Fruit fly (Drosophila melanogaster) whole organism, embryonic: ENCODE measurements around the gene CG14854.

Experiments
- Atf-2 ChIP-seq: fragments of 200-800 bp; sonication (Bioruptor generic); optimal IDR thresholded peaks from 2 replicates; lab custom pipeline; 2016; ENCODE audit warnings: missing biosample characterization, missing genetic modification characterization
- CG10979 ChIP-seq: fragments of 200-800 bp; sonication (Bioruptor generic); optimal IDR thresholded peaks from 2 replicates; lab custom pipeline; 2018; ENCODE audit warnings: missing biosample characterization, mild to moderate bottlenecking, missing genetic modification characterization, moderate library complexity
- CG11696 ChIP-seq: fragments of 200-800 bp; sonication (Bioruptor generic); IDR thresholded peaks from 2 replicates; pipeline ENCODE4 v1.3.6; 2022; ENCODE audit warnings: missing biosample characterization, missing genetic modification characterization
- CG12071 ChIP-seq: fragments of 200-800 bp; sonication (Bioruptor generic); optimal IDR thresholded peaks from 3 replicates; lab custom pipeline; 2018; ENCODE audit warnings: missing biosample characterization, mild to moderate bottlenecking, missing genetic modification characterization
- CG13287 ChIP-seq: fragments of 200-800 bp; sonication (Bioruptor generic); IDR thresholded peaks from 2 replicates; pipeline ENCODE4 v1.3.6; 2022; ENCODE audit warnings: missing biosample characterization, missing genetic modification characterization; ENCODE audit not compliant: partially characterized antibody
- CG1602 ChIP-seq: fragments of 200-800 bp; sonication (Bioruptor generic); optimal IDR thresholded peaks from 3 replicates; lab custom pipeline; 2016; ENCODE audit warnings: missing biosample characterization, missing genetic modification characterization
- CG1603 ChIP-seq: fragments of 200-800 bp; sonication (Bioruptor generic); optimal IDR thresholded peaks from 2 replicates; lab custom pipeline; 2019; ENCODE audit warnings: missing biosample characterization, mild to moderate bottlenecking, missing genetic modification characterization, moderate library complexity
- CG16863 ChIP-seq: fragments of 200-800 bp; sonication (Bioruptor generic); optimal IDR thresholded peaks from 3 replicates; lab custom pipeline; 2016; ENCODE audit warnings: missing biosample characterization, missing genetic modification characterization
- CG17186 ChIP-seq: fragments of 200-800 bp; sonication (Bioruptor generic); optimal IDR thresholded peaks from 3 replicates; lab custom pipeline; 2017; ENCODE audit warnings: missing biosample characterization, missing genetic modification reagents, missing genetic modification characterization
- CG2199 ChIP-seq: fragments of 200-800 bp; sonication (Bioruptor generic); IDR thresholded peaks from 3 replicates; pipeline ENCODE4 v1.3.6; 2022; ENCODE audit warnings: missing biosample characterization, missing genetic modification characterization
- CG3995 ChIP-seq: fragments of 200-800 bp; sonication (Bioruptor generic); optimal IDR thresholded peaks from 3 replicates; lab custom pipeline; 2016; ENCODE audit warnings: missing biosample characterization, missing genetic modification characterization
- CG4404 ChIP-seq: fragments of 200-800 bp; sonication (Bioruptor generic); IDR thresholded peaks from 2 replicates; pipeline ENCODE4 v1.3.6; 2022; ENCODE audit warnings: missing biosample characterization, missing genetic modification characterization
- CG4617 ChIP-seq: fragments of 200-800 bp; sonication (Bioruptor generic); optimal IDR thresholded peaks from 3 replicates; lab custom pipeline; 2016; ENCODE audit warnings: missing biosample characterization, missing genetic modification characterization, borderline replicate concordance
- CG5245 ChIP-seq: fragments of 200-800 bp; sonication (Bioruptor generic); optimal IDR thresholded peaks from 3 replicates; lab custom pipeline; 2016; ENCODE audit warnings: missing biosample characterization, missing genetic modification characterization
- CG6765 ChIP-seq: fragments of 200-800 bp; sonication (Bioruptor generic); optimal IDR thresholded peaks from 3 replicates; lab custom pipeline; 2017; ENCODE audit warnings: missing biosample characterization, mild to moderate bottlenecking, missing genetic modification characterization
- CG7786 ChIP-seq: fragments of 200-800 bp; sonication (Bioruptor generic); optimal IDR thresholded peaks from 2 replicates; lab custom pipeline; 2016; ENCODE audit warnings: missing biosample characterization, missing genetic modification characterization
- CG8281 ChIP-seq: fragments of 200-800 bp; sonication (Bioruptor generic); optimal IDR thresholded peaks from 2 replicates; lab custom pipeline; 2018; ENCODE audit warnings: missing biosample characterization, mild to moderate bottlenecking, missing genetic modification characterization, moderate library complexity
- CG8944 ChIP-seq: fragments of 200-800 bp; sonication (Bioruptor generic); optimal IDR thresholded peaks from 3 replicates; lab custom pipeline; 2016; ENCODE audit warnings: missing biosample characterization, missing genetic modification characterization
- D ChIP-seq, 2 experiments: fragments of 200-800 bp in 1 of 2; fragments of >200 bp in 1 of 2; sonication (Bioruptor generic) in 1 of 2; optimal IDR thresholded peaks; 2 replicates in 1 of 2; 3 replicates in 1 of 2; lab custom pipeline; 2017; ENCODE audit warnings: mild to moderate bottlenecking in 1 of 2, missing biosample characterization in 1 of 2, missing genetic modification characterization in 1 of 2, missing genetic modification reagents in 1 of 2
- Dbx ChIP-seq: fragments of 200-800 bp; sonication (Bioruptor generic); IDR thresholded peaks from 3 replicates; pipeline ENCODE4 v1.3.6; 2022; ENCODE audit warnings: missing biosample characterization, missing genetic modification characterization
- Dip3 ChIP-seq: fragments of 200-800 bp; sonication (Bioruptor generic); optimal IDR thresholded peaks from 3 replicates; lab custom pipeline; 2016; ENCODE audit warnings: missing biosample characterization, missing genetic modification characterization
- HLH4C ChIP-seq: fragments of 200-800 bp; sonication (Bioruptor generic); IDR thresholded peaks from 3 replicates; pipeline ENCODE4 v1.3.6; 2022; ENCODE audit warnings: missing biosample characterization, missing genetic modification characterization; ENCODE audit not compliant: partially characterized antibody
- Hand ChIP-seq: fragments of 200-800 bp; sonication (Bioruptor generic); optimal IDR thresholded peaks from 2 replicates; lab custom pipeline; 2017; ENCODE audit warnings: mild to moderate bottlenecking, missing biosample characterization, missing genetic modification reagents, missing genetic modification characterization
- Lim3 ChIP-seq: fragments of 200-800 bp; sonication (Bioruptor generic); IDR thresholded peaks from 2 replicates; pipeline ENCODE4 v1.3.6; 2022; ENCODE audit warnings: missing biosample characterization, missing genetic modification characterization
- Myb ChIP-seq: fragments of 200-800 bp; sonication (Bioruptor generic); optimal IDR thresholded peaks from 2 replicates; lab custom pipeline; 2016; ENCODE audit warnings: missing biosample characterization, missing genetic modification characterization
- NC2α ChIP-seq: fragments of 200-800 bp; sonication (Bioruptor generic); optimal IDR thresholded peaks from 2 replicates; lab custom pipeline; 2016; ENCODE audit warnings: missing biosample characterization, missing genetic modification characterization
- Oli ChIP-seq: fragments of 200-800 bp; sonication (Bioruptor generic); optimal IDR thresholded peaks from 2 replicates; lab custom pipeline; 2018; ENCODE audit warnings: missing biosample characterization, mild to moderate bottlenecking, missing genetic modification characterization, moderate library complexity
- Ptx1 ChIP-seq: fragments of 200-800 bp; sonication (Bioruptor generic); IDR thresholded peaks from 2 replicates; pipeline ENCODE4 v1.3.6; 2022; ENCODE audit warnings: missing biosample characterization, missing genetic modification characterization
- TFAM ChIP-seq: fragments of 200-800 bp; sonication (Bioruptor generic); optimal IDR thresholded peaks from 2 replicates; lab custom pipeline; 2017; ENCODE audit warnings: missing biosample characterization, missing genetic modification characterization, inconsistent platforms
- abd-A ChIP-seq: fragments of 200-800 bp; sonication (Bioruptor generic); optimal IDR thresholded peaks from 3 replicates; lab custom pipeline; 2019; ENCODE audit warnings: missing biosample characterization, mild to moderate bottlenecking, missing genetic modification characterization, moderate library complexity
- az2 ChIP-seq: fragments of 200-800 bp; sonication (Bioruptor generic); optimal IDR thresholded peaks from 3 replicates; lab custom pipeline; 2016; ENCODE audit warnings: missing biosample characterization, missing genetic modification characterization
- bsh ChIP-seq, 2 experiments: fragments of 200-800 bp; sonication (Bioruptor generic); optimal IDR thresholded peaks; 2 replicates each; lab custom pipeline; 2017 to 2018; ENCODE audit warnings: mild to moderate bottlenecking in 2 of 2, missing biosample characterization in 2 of 2, missing genetic modification characterization in 2 of 2, moderate library complexity in 1 of 2
- caup ChIP-seq: fragments of 200-800 bp; sonication (Bioruptor generic); optimal IDR thresholded peaks from 3 replicates; lab custom pipeline; 2017; ENCODE audit warnings: missing biosample characterization, mild to moderate bottlenecking, missing genetic modification characterization, moderate library complexity; ENCODE audit not compliant: severe bottlenecking
- corto ChIP-seq: fragments of 200-800 bp; sonication (Bioruptor generic); optimal IDR thresholded peaks from 2 replicates; lab custom pipeline; 2016; ENCODE audit warnings: missing biosample characterization, mild to moderate bottlenecking, missing genetic modification characterization, moderate library complexity
- dimm ChIP-seq: fragments of 200-800 bp; sonication (Bioruptor generic); IDR thresholded peaks from 2 replicates; pipeline ENCODE4 v1.3.6; 2022; ENCODE audit warnings: missing biosample characterization, missing genetic modification characterization
- gro ChIP-seq: fragments of 200-800 bp; sonication (Bioruptor generic); optimal IDR thresholded peaks from 2 replicates; lab custom pipeline; 2016; ENCODE audit warnings: missing biosample characterization, missing genetic modification characterization
- nau ChIP-seq: fragments of 200-800 bp; sonication (Bioruptor generic); optimal IDR thresholded peaks from 3 replicates; lab custom pipeline; 2017; ENCODE audit warnings: missing biosample characterization, mild to moderate bottlenecking, missing genetic modification characterization, missing genetic modification reagents
- nerfin-1 ChIP-seq: fragments of 200-800 bp; sonication (Bioruptor generic); optimal IDR thresholded peaks from 3 replicates; lab custom pipeline; 2019; ENCODE audit warnings: missing biosample characterization, mild to moderate bottlenecking, missing genetic modification characterization, moderate library complexity
- nom ChIP-seq: fragments of 200-800 bp; sonication (Bioruptor generic); optimal IDR thresholded peaks from 2 replicates; lab custom pipeline; 2017; ENCODE audit warnings: missing biosample characterization, missing genetic modification characterization, mild to moderate bottlenecking, moderate library complexity, missing genetic modification reagents
- odd ChIP-seq: fragments of 200-800 bp; sonication (Bioruptor generic); optimal IDR thresholded peaks from 2 replicates; lab custom pipeline; 2017; ENCODE audit warnings: missing biosample characterization, mild to moderate bottlenecking, missing genetic modification characterization
- p53 ChIP-seq: fragments of 200-800 bp; sonication (Bioruptor generic); optimal IDR thresholded peaks from 2 replicates; lab custom pipeline; 2016; ENCODE audit warnings: missing biosample characterization, missing genetic modification characterization
- pros ChIP-seq: fragments of 200-800 bp; sonication (Bioruptor generic); optimal IDR thresholded peaks from 3 replicates; lab custom pipeline; 2019; ENCODE audit warnings: missing biosample characterization, mild to moderate bottlenecking, missing genetic modification characterization, moderate library complexity
- tgo ChIP-seq: fragments of 200-800 bp; sonication (Bioruptor generic); IDR thresholded peaks from 3 replicates; pipeline ENCODE4 v1.3.6; 2022; ENCODE audit warnings: missing biosample characterization, missing genetic modification characterization
- tna ChIP-seq: fragments of 200-800 bp; sonication (Bioruptor generic); IDR thresholded peaks from 2 replicates; pipeline ENCODE4 v1.3.6; 2022; ENCODE audit warnings: missing biosample characterization, missing genetic modification characterization; ENCODE audit not compliant: partially characterized antibody
- ttk ChIP-seq: fragments of 200-800 bp; sonication (Bioruptor generic); IDR thresholded peaks from 2 replicates; pipeline ENCODE4 v2.1.2; 2022; ENCODE audit warnings: missing biosample characterization, missing genetic modification characterization
- tx ChIP-seq: fragments of 200-800 bp; sonication (Bioruptor generic); optimal IDR thresholded peaks from 2 replicates; lab custom pipeline; 2016; ENCODE audit warnings: missing biosample characterization, missing genetic modification characterization
- unpg ChIP-seq: fragments of 200-800 bp; sonication (Bioruptor generic); optimal IDR thresholded peaks from 3 replicates; lab custom pipeline; 2018; ENCODE audit warnings: missing biosample characterization, mild to moderate bottlenecking, missing genetic modification characterization, moderate library complexity
- yki ChIP-seq: fragments of >200 bp; optimal IDR thresholded peaks from 3 replicates; lab custom pipeline; 2018

CG14854 gene

DNA sequence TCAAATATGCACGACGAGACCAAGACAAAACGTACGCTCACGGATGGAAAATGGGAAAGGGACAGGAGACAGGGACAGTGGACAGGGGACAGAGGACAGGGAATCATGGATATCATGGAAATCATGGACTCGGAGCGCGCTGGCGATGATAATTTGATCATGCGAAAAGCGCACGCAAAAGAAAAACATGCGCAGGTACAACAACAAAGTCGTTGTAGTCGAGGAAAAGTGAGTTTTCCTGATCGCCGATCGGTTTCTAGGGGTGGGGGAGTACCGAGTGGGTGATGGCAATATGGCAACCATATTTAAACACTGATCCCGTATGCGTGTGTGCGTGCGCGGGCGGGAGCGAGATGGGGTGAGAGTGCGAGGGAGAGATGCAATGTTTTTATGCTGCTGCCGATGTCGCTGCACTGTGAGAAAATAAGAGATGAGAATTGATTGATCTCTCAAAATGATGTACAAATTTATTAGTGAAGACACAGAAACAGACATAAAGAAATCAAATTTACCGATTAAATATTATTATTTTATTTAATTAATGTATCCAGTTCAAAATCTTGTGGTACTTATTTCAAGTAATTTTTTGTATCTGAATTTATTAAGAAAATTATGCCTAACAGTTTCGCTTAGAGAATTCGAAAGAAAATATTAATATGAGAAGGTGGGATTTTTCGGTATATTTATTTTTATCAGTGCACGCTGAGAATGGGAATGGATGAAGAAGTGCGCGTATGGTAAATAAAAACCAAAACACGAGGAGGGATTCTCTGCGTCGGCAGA lies 31.1 kb upstream of the CG14854 start (continued):
- TF ChIP-seq nerfin-1 (tag; lab: Kevin White, UChicago): peak; percentile 73
- TF ChIP-seq unpg (GFP tag; lab: Kevin White, UChicago): peak; percentile 88
- TF ChIP-seq Hand (GFP tag; lab: Kevin White, UChicago): peak; percentile 12
- TF ChIP-seq CG8944 (GFP tag; lab: Kevin White, UChicago): no peak
- peak; percentile 45 for TF ChIP-seq Atf-2 (GFP tag; lab: Kevin White, UChicago)
- TF ChIP-seq Ptx1 (GFP tag; lab: Robert Waterston, UW): peak; percentile 79
- peak; percentile 63 for TF ChIP-seq pros (GFP tag; lab: Kevin White, UChicago)
- TF ChIP-seq corto (GFP tag; lab: Kevin White, UChicago): no peak
- no peak for TF ChIP-seq CG2199
- peak; percentile 90 for TF ChIP-seq Oli
- peak; percentile 80 for TF ChIP-seq odd
- peak; percentile 93 for TF ChIP-seq az2 (GFP tag; lab: Kevin White, UChicago)
- peak; percentile 71 for TF ChIP-seq tgo (GFP tag; lab: Robert Waterston, UW)
- peak; percentile 43; the same call in 1 of the 2 replicates for TF ChIP-seq dimm (GFP tag; lab: Robert Waterston, UW)
- no peak for TF ChIP-seq Myb
- no peak for TF ChIP-seq D (optimal IDR thresholded peaks at IDR 0.05; lab: Kevin White, UChicago)
- peak; percentile 96 for TF ChIP-seq D (GFP tag; optimal IDR thresholded peaks at IDR 0.05; lab: Kevin White, UChicago)
- TF ChIP-seq CG1602 (GFP tag; lab: Kevin White, UChicago): peak; percentile 92
- peak; percentile 44 for TF ChIP-seq CG8281 (tag; lab: Kevin White, UChicago)
- TF ChIP-seq CG17186: peak; percentile 24
- TF ChIP-seq CG4617 (GFP tag; lab: Kevin White, UChicago): peak; percentile 47
- peak; percentile 54 for TF ChIP-seq CG1603 (tag; lab: Kevin White, UChicago)
- no peak for TF ChIP-seq p53 (GFP tag; lab: Kevin White, UChicago)
- TF ChIP-seq CG10979 (tag; lab: Kevin White, UChicago): peak; percentile 98
- no peak for TF ChIP-seq gro (GFP tag; lab: Kevin White, UChicago)
- TF ChIP-seq HLH4C (GFP tag; lab: Robert Waterston, UW): no peak
- peak; percentile 59 for TF ChIP-seq TFAM
- TF ChIP-seq caup (GFP tag; lab: Kevin White, UChicago): peak; percentile 26
- TF ChIP-seq CG3995 (GFP tag; lab: Kevin White, UChicago): no peak
- peak; percentile 61 for TF ChIP-seq nau (GFP tag; lab: Kevin White, UChicago)
- TF ChIP-seq CG11696 (GFP tag; lab: Robert Waterston, UW): no peak; the same call in 1 of the 2 replicates
- no peak for TF ChIP-seq Lim3
- TF ChIP-seq CG4404 (GFP tag; lab: Robert Waterston, UW): peak; percentile 91
- no peak for TF ChIP-seq CG6765 (GFP tag; lab: Kevin White, UChicago)
- no peak for TF ChIP-seq Dbx (GFP tag; lab: Robert Waterston, UW)
- peak; percentile 65; the same call in 1 of the 2 replicates for TF ChIP-seq ttk
- peak; percentile 79 for TF ChIP-seq CG5245 (GFP tag; lab: Kevin White, UChicago)
- no peak for TF ChIP-seq tx (GFP tag; lab: Kevin White, UChicago)
- TF ChIP-seq CG7786 (GFP tag; lab: Kevin White, UChicago): no peak
- peak; percentile 20 for TF ChIP-seq CG12071 (GFP tag; lab: Kevin White, UChicago)
- TF ChIP-seq bsh (GFP tag; optimal IDR thresholded peaks at IDR 0.05; lab: Kevin White, UChicago): peak; percentile 59 to 94
- TF ChIP-seq CG16863 (GFP tag; lab: Kevin White, UChicago): peak; percentile 15
- TF ChIP-seq Dip3: no peak
- TF ChIP-seq yki: no peak
- no peak for TF ChIP-seq tna (GFP tag; lab: Robert Waterston, UW)
- TF ChIP-seq nom (GFP tag; lab: Kevin White, UChicago): peak; percentile 29
- TF ChIP-seq abd-A (tag; lab: Kevin White, UChicago): no peak
- no peak for TF ChIP-seq NC2α (GFP tag; lab: Kevin White, UChicago)
- no peak for TF ChIP-seq CG13287 (GFP tag; lab: Robert Waterston, UW)
